2 fruit fly cellular contexts compared by ENCODE assay signal in the genomic region with DNA sequence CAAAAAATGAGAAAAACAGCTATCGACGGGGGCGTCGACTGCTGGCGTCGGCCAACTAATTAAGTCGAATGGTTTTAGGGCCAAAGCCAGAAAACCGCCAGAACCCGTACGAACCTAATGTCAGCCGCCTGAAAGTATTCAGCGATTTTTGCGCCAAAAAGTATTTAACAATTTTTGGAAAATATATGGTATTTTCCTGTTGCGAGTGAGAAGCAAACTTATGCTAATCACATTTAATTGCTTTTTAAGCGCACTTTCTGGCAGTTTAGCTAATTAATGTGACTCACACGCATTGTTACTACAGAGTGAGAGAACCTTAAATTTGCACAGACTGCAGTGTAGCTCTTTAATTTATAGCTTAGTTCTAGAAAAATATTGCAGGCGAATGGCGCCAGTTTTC.
TF ChIP-seq lines count a peak whose summit lies in the region.

No protein-coding gene starts in this region.

- TF ChIP-seq CTCF in whole organism, embryonic (GFP tag; optimal IDR thresholded peaks at IDR 0.05; lab: Kevin White, UChicago), result peak; percentile 5

TF ChIP-seq in whole organism, embryonic, 481 proteins besides CTCF, POLR2A, EP300 and RAD21:
- TF ChIP-seq ci (GFP tag; IDR thresholded peaks at IDR 0.05; lab: Robert Waterston, UW) (0 out of 3 replicates have a peak, but pooled peaks have one; percentile 22), Vsx1 (GFP tag; optimal IDR thresholded peaks at IDR 0.05; lab: Kevin White, UChicago) (peak; percentile 37), C15 (GFP tag; IDR thresholded peaks at IDR 0.05; lab: Robert Waterston, UW) (no peak), Asciz (GFP tag; optimal IDR thresholded peaks at IDR 0.05; lab: Kevin White, UChicago) (no peak), Med (GFP tag; lab: Kevin White, UChicago) (peak; percentile 47), exex (tag; optimal IDR thresholded peaks at IDR 0.05; lab: Kevin White, UChicago) (peak; percentile 75), CG4730 (GFP tag; IDR thresholded peaks at IDR 0.05; lab: Robert Waterston, UW) (no peak), vvl (GFP tag; IDR thresholded peaks at IDR 0.05; lab: Robert Waterston, UW) (peak; percentile 35; the same call in 1 of the 2 replicates), CG31388 (GFP tag; optimal IDR thresholded peaks at IDR 0.05; lab: Kevin White, UChicago) (no peak), zen (tag; optimal IDR thresholded peaks at IDR 0.05; lab: Kevin White, UChicago) (peak; percentile 11), CG2678 (tag; optimal IDR thresholded peaks at IDR 0.05; lab: Kevin White, UChicago) (no peak), CG13287 (GFP tag; IDR thresholded peaks at IDR 0.05; lab: Robert Waterston, UW; ENCODE audit: partially characterized antibody) (peak; percentile 16; the same call in 1 of the 2 replicates), CG8290 (GFP tag; optimal IDR thresholded peaks at IDR 0.05; lab: Kevin White, UChicago) (no peak), CG8290 (tag; optimal IDR thresholded peaks at IDR 0.05; lab: Kevin White, UChicago) (peak in 1 of 2 experiments; percentile 14), ro (GFP tag; IDR thresholded peaks at IDR 0.05; lab: Robert Waterston, UW) (no peak), klu (GFP tag; IDR thresholded peaks at IDR 0.05; lab: Robert Waterston, UW) (no peak)

TF ChIP-seq in whole organism, wandering third instar larva, 38 proteins besides CTCF, POLR2A, EP300 and RAD21:
- no peak for TF ChIP-seq Sp1 (GFP tag; optimal IDR thresholded peaks at IDR 0.05; lab: Kevin White, UChicago)
- peak; percentile 65 for TF ChIP-seq Myc (optimal IDR thresholded peaks at IDR 0.05; lab: Kevin White, UChicago)
- no peak for TF ChIP-seq Rel (GFP tag; optimal IDR thresholded peaks at IDR 0.05; lab: Kevin White, UChicago)
- peak; percentile 76 for TF ChIP-seq Rel (tag; optimal IDR thresholded peaks at IDR 0.05; lab: Kevin White, UChicago)
